Worm (Caenorhabditis elegans) whole organism, young adult: ENCODE data around the gene D1014.5.

ENCODE experiments used
- F39B2.1 ChIP-seq: fragments of 200-800 bp; sonication (Bioruptor generic); IDR thresholded peaks from 2 replicates; pipeline ENCODE4 v1.3.6; 2022; ENCODE audit warnings: missing genetic modification reagents, missing genetic modification characterization, missing compliant biosample characterization
- F55B11.4 ChIP-seq: sonication (generic microtip); optimal IDR thresholded peaks from 2 replicates; lab custom pipeline; 2016; ENCODE audit warnings: missing compliant biosample characterization, missing genetic modification characterization, borderline replicate concordance; ENCODE audit not compliant: insufficient read depth
- F57A8.1 ChIP-seq: fragments of 200-800 bp; sonication (Bioruptor generic); optimal IDR thresholded peaks from 2 replicates; lab custom pipeline; 2018; ENCODE audit warnings: mild to moderate bottlenecking, missing genetic modification characterization, moderate library complexity, missing compliant biosample characterization
- F57C9.4 ChIP-seq: sonication (generic microtip); optimal IDR thresholded peaks from 2 replicates; lab custom pipeline; 2017; ENCODE audit warnings: mild to moderate bottlenecking, missing genetic modification characterization, missing compliant biosample characterization
- Y53G8AR.9 ChIP-seq: fragments of 200-800 bp; sonication (Bioruptor generic); conservative IDR thresholded peaks from 2 replicates; pipeline ENCODE4 v1.3.6; 2022; ENCODE audit warnings: missing genetic modification reagents, missing genetic modification characterization, missing compliant biosample characterization
- Y56A3A.18 ChIP-seq: fragments of 200-800 bp; sonication (Bioruptor generic); IDR thresholded peaks from 2 replicates; pipeline ENCODE4 v1.3.6; 2022; ENCODE audit warnings: missing genetic modification reagents, missing genetic modification characterization, missing compliant biosample characterization
- Y67H2A.10 ChIP-seq: fragments of 200-800 bp; sonication (Bioruptor generic); conservative IDR thresholded peaks from 2 replicates; pipeline ENCODE4 v1.3.6; 2022; ENCODE audit warnings: missing genetic modification reagents, missing genetic modification characterization, missing compliant biosample characterization
- ZK185.1 ChIP-seq: sonication (generic microtip); optimal IDR thresholded peaks from 2 replicates; lab custom pipeline; 2016; ENCODE audit warnings: mild to moderate bottlenecking, missing genetic modification characterization, missing compliant biosample characterization; ENCODE audit not compliant: poor library complexity, severe bottlenecking
- ama-1 ChIP-seq, 3 experiments: fragments of 150-350 bp in 1 of 3; sonication (generic microtip) in 2 of 3; optimal IDR thresholded peaks; 2 replicates each; lab custom pipeline; 2014 to 2018; ENCODE audit warnings: missing biosample characterization in 2 of 3, missing genetic modification characterization in 2 of 3, missing genetic modification reagents in 2 of 3
- athp-1 ChIP-seq: sonication (generic microtip); optimal IDR thresholded peaks from 2 replicates; lab custom pipeline; 2017; ENCODE audit warnings: mild to moderate bottlenecking, missing genetic modification characterization, missing compliant biosample characterization
- attf-3 ChIP-seq: fragments of 200-800 bp; sonication (Bioruptor generic); conservative IDR thresholded peaks from 2 replicates; pipeline ENCODE4 v1.3.6; 2022; ENCODE audit warnings: missing genetic modification reagents, missing genetic modification characterization, missing compliant biosample characterization
- attf-6 ChIP-seq: fragments of 200-800 bp; sonication (Bioruptor generic); IDR thresholded peaks from 2 replicates; pipeline ENCODE4 v1.3.6; 2022; ENCODE audit warnings: missing genetic modification reagents, missing genetic modification characterization, missing compliant biosample characterization
- bed-1 ChIP-seq: fragments of 200-800 bp; sonication (Bioruptor generic); IDR thresholded peaks from 2 replicates; pipeline ENCODE4 v1.3.6; 2022; ENCODE audit warnings: missing genetic modification reagents, missing genetic modification characterization, missing compliant biosample characterization
- cebp-1 ChIP-seq, 2 experiments: fragments of 200-800 bp in 1 of 2; sonication (Bioruptor generic) in 1 of 2; sonication (generic microtip) in 1 of 2; IDR thresholded peaks in 1 of 2; optimal IDR thresholded peaks in 1 of 2; 2 replicates each; pipeline versions ENCODE4 v1.3.6 to Lab custom; 2017 to 2022; ENCODE audit warnings: missing compliant biosample characterization in 2 of 2, missing genetic modification characterization in 2 of 2, mild to moderate bottlenecking in 1 of 2, missing genetic modification reagents in 1 of 2, moderate library complexity in 1 of 2
- ceh-100 ChIP-seq: fragments of 200-800 bp; sonication (Bioruptor generic); IDR thresholded peaks from 2 replicates; pipeline ENCODE4 v1.3.6; 2022; ENCODE audit warnings: missing genetic modification reagents, missing genetic modification characterization, missing compliant biosample characterization
- die-1 ChIP-seq: sonication (generic microtip); optimal IDR thresholded peaks from 2 replicates; lab custom pipeline; 2016; ENCODE audit warnings: missing genotype, mild to moderate bottlenecking, missing genetic modification characterization, missing compliant biosample characterization
- dpl-1 ChIP-seq: fragments of 150-350 bp; optimal IDR thresholded peaks from 2 replicates; lab custom pipeline; 2014; ENCODE audit warnings: missing biosample characterization, missing genetic modification reagents, missing genetic modification characterization
- efl-1 ChIP-seq: fragments of 150-350 bp; optimal IDR thresholded peaks from 2 replicates; lab custom pipeline; 2014; ENCODE audit warnings: missing biosample characterization, missing genetic modification reagents, missing genetic modification characterization
- egl-44 ChIP-seq: fragments of 200-800 bp; sonication (Bioruptor generic); IDR thresholded peaks from 2 replicates; pipeline ENCODE4 v1.3.6; 2022; ENCODE audit warnings: missing genetic modification reagents, missing genetic modification characterization, missing compliant biosample characterization
- egrh-3 ChIP-seq: fragments of 200-800 bp; sonication (Bioruptor generic); IDR thresholded peaks from 2 replicates; pipeline ENCODE4 v1.3.6; 2022; ENCODE audit warnings: missing genetic modification reagents, missing genetic modification characterization, missing compliant biosample characterization
- gei-17 ChIP-seq: fragments of 200-800 bp; sonication (Bioruptor generic); optimal IDR thresholded peaks from 2 replicates; lab custom pipeline; 2018; ENCODE audit warnings: mild to moderate bottlenecking, missing genetic modification characterization, missing compliant biosample characterization
- lin-26 ChIP-seq: fragments of 200-800 bp; sonication (Bioruptor generic); IDR thresholded peaks from 2 replicates; pipeline ENCODE4 v1.3.6; 2022; ENCODE audit warnings: missing genetic modification reagents, missing genetic modification characterization, missing compliant biosample characterization
- lin-40 ChIP-seq: sonication (generic microtip); optimal IDR thresholded peaks from 2 replicates; lab custom pipeline; 2016; ENCODE audit warnings: missing genetic modification characterization, mild to moderate bottlenecking, missing compliant biosample characterization, missing genotype, missing genetic modification reagents
- lin-54 ChIP-seq: fragments of 200-800 bp; sonication (Bioruptor generic); optimal IDR thresholded peaks from 2 replicates; lab custom pipeline; 2018; ENCODE audit warnings: mild to moderate bottlenecking, missing genetic modification characterization, missing compliant biosample characterization
- lir-1 ChIP-seq: fragments of 200-800 bp; sonication (Bioruptor generic); conservative IDR thresholded peaks from 2 replicates; pipeline ENCODE4 v1.3.6; 2022; ENCODE audit warnings: missing genetic modification reagents, missing genetic modification characterization, missing compliant biosample characterization
- madf-3 ChIP-seq: fragments of 200-800 bp; sonication (Bioruptor generic); IDR thresholded peaks from 2 replicates; pipeline ENCODE4 v1.3.6; 2022; ENCODE audit warnings: missing genetic modification reagents, missing genetic modification characterization, missing compliant biosample characterization
- madf-6 ChIP-seq: fragments of 200-800 bp; sonication (Bioruptor generic); IDR thresholded peaks from 2 replicates; pipeline ENCODE4 v1.3.6; 2022; ENCODE audit warnings: missing genetic modification reagents, missing genetic modification characterization, missing compliant biosample characterization
- mes-4 ChIP-seq: sonication (generic microtip); optimal IDR thresholded peaks from 2 replicates; lab custom pipeline; 2016; ENCODE audit warnings: missing genotype, missing genetic modification characterization, missing compliant biosample characterization
- nhr-120 ChIP-seq: fragments of 200-800 bp; sonication (Bioruptor generic); IDR thresholded peaks from 2 replicates; pipeline ENCODE4 v1.3.6; 2022; ENCODE audit warnings: missing genetic modification characterization, missing compliant biosample characterization
- pha-4 ChIP-seq: fragments of 150-350 bp; sonication (generic microtip); optimal IDR thresholded peaks from 2 replicates; lab custom pipeline; 2014; ENCODE audit warnings: missing biosample characterization, missing genetic modification reagents, missing genetic modification characterization
- sdz-38 ChIP-seq: sonication (generic microtip); optimal IDR thresholded peaks from 2 replicates; lab custom pipeline; 2016; ENCODE audit warnings: missing genotype, missing genetic modification characterization, missing compliant biosample characterization
- snpc-1.1 ChIP-seq: sonication (generic microtip); optimal IDR thresholded peaks from 2 replicates; lab custom pipeline; 2017; ENCODE audit warnings: missing genetic modification characterization, mild to moderate bottlenecking, missing compliant biosample characterization, antibody characterized with exemption, moderate library complexity, missing genotype, missing genetic modification reagents; ENCODE audit not compliant: insufficient read depth
- snpc-1.3 ChIP-seq: sonication (generic microtip); optimal IDR thresholded peaks from 2 replicates; lab custom pipeline; 2017; ENCODE audit warnings: missing genetic modification characterization, mild to moderate bottlenecking, missing compliant biosample characterization, antibody characterized with exemption, moderate library complexity, missing genotype, missing genetic modification reagents; ENCODE audit not compliant: insufficient read depth
- tlf-1 ChIP-seq: fragments of 200-800 bp; sonication (Bioruptor generic); optimal IDR thresholded peaks from 2 replicates; lab custom pipeline; 2018; ENCODE audit warnings: mild to moderate bottlenecking, missing genetic modification characterization, missing compliant biosample characterization
- unc-130 ChIP-seq: sonication (generic microtip); optimal IDR thresholded peaks from 2 replicates; lab custom pipeline; 2016; ENCODE audit warnings: missing genetic modification reagents, missing genetic modification characterization, missing compliant biosample characterization
- ztf-25 ChIP-seq: fragments of 200-800 bp; sonication (Bioruptor generic); IDR thresholded peaks from 2 replicates; pipeline ENCODE4 v1.3.6; 2022; ENCODE audit warnings: missing genetic modification reagents, missing genetic modification characterization, missing compliant biosample characterization

Gene D1014.5

DNA sequence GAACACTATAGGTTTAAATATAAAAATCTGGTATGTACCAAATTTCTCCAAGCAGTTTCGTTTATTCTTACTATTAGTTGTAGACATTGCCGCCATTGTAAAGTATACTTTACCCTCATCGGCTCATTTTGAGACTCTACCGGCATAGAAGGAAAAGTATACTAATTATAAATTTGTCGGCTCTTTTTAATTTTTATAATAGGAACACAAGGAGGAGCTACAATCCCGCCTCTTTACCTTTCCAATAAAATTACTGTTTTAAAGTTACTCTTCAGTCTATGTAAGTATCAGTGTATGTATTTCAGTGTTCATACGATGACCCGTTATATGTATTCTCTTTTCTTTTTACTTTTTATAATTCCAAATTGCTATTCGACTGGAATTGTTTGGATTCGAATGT, 24.2 kb upstream of the D1014.5 start, which contains the start of gene sdz-23:
Gene sdz-23, plus strand, starts transcription at position 301 of the 400 bp plus-strand sequence.
- TF ChIP-seq gei-17, result no peak
- TF ChIP-seq lir-1 (GFP tag; lab: Robert Waterston, UW), result no peak
- no peak for TF ChIP-seq F39B2.1
- TF ChIP-seq ZK185.1 (tag; lab: Kevin White, UChicago), result no peak
- TF ChIP-seq attf-6, result no peak
- no peak for TF ChIP-seq F57C9.4 (tag; lab: Kevin White, UChicago)
- no peak for TF ChIP-seq madf-6 (GFP tag; lab: Robert Waterston, UW)
- no peak for TF ChIP-seq mes-4 (tag; lab: Kevin White, UChicago)
- TF ChIP-seq efl-1 (GFP tag; lab: Kevin White, UChicago), result no peak
- no peak for TF ChIP-seq lin-54 (GFP tag; lab: Kevin White, UChicago)
- TF ChIP-seq attf-3 (GFP tag; lab: Robert Waterston, UW), result no peak
- TF ChIP-seq ceh-100, result no peak
- no peak for TF ChIP-seq sdz-38 (tag; lab: Kevin White, UChicago)

DNA sequence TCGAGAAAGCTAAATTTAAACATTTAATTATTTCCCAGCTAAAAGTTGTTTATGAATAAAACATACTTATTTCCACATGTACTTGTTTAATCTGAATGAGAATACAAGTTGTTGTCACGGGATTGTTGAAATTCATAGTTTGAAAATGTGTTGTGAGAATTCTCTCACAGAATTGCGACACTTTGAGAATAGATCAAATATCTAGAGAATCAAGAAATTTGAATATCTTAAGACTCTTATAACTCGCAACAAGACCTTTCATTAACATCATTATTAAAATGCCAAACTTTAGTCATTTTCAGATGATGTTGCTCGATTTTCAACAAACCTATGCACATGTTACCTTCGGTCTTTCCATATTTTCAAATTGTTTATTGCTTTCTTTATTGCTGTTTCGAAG, 20.5 kb upstream of the D1014.5 start, which contains the start of gene str-90:
Gene str-90, plus strand, starts transcription at position 301 of the 400 bp plus-strand sequence.
- TF ChIP-seq snpc-1.3 (tag; lab: Kevin White, UChicago), result no peak
- no peak for TF ChIP-seq egrh-3
- no peak for TF ChIP-seq lin-26 (GFP tag; lab: Robert Waterston, UW)
- no peak for TF ChIP-seq F55B11.4
- TF ChIP-seq F57A8.1, result no peak
- no peak for TF ChIP-seq Y53G8AR.9
- no peak for TF ChIP-seq snpc-1.1 (tag; lab: Kevin White, UChicago)
- TF ChIP-seq dpl-1 (GFP tag; lab: Kevin White, UChicago), result no peak
- TF ChIP-seq egl-44 (GFP tag; lab: Robert Waterston, UW), result no peak
- TF ChIP-seq lin-40, result no peak
- TF ChIP-seq die-1, result no peak
- no peak for TF ChIP-seq ztf-25 (GFP tag; lab: Robert Waterston, UW)
- no peak for TF ChIP-seq Y56A3A.18 (GFP tag; lab: Robert Waterston, UW)
- TF ChIP-seq lin-54 (GFP tag; lab: Kevin White, UChicago), result no peak

- no peak for TF ChIP-seq ZK185.1 (tag; lab: Kevin White, UChicago)
- no peak for TF ChIP-seq unc-130 (GFP tag; lab: Kevin White, UChicago)
- TF ChIP-seq ama-1 (optimal IDR thresholded peaks at IDR 0.05; lab: Kevin White, UChicago), result no peak
- TF ChIP-seq ama-1 (GFP tag; optimal IDR thresholded peaks at IDR 0.05; lab: Kevin White, UChicago), result no peak
- TF ChIP-seq bed-1 (GFP tag; lab: Robert Waterston, UW), result no peak
- no peak for TF ChIP-seq cebp-1 (GFP tag; IDR thresholded peaks at IDR 0.05; lab: Robert Waterston, UW)
- TF ChIP-seq cebp-1 (tag; optimal IDR thresholded peaks at IDR 0.05; lab: Kevin White, UChicago), result no peak
- no peak for TF ChIP-seq tlf-1 (GFP tag; lab: Kevin White, UChicago)
These were observed 19.0 kb upstream of the D1014.5 start, which contains the start of gene srlf-16 for ce11 chrV:8104473-8104872. Gene srlf-16 (plus strand): TSS chrV:8104773.

- TF ChIP-seq pha-4 (tag; lab: Kevin White, UChicago) (no peak), nhr-120 (GFP tag; lab: Robert Waterston, UW) (no peak), madf-3 (GFP tag; lab: Robert Waterston, UW) (no peak), Y67H2A.10 (no peak), athp-1 (tag; lab: Kevin White, UChicago) (no peak)
- TF ChIP-seq, all 124 proteins: peak for 0
These were observed 14.8 kb upstream of the D1014.5 start, which contains the start of gene myo-5 for ce11 chrV:8108670-8109069. Gene myo-5 (plus strand): TSS chrV:8108970.
